Worm (Caenorhabditis elegans): ENCODE results near the gene str-252.
A peak's percentile ranks its signal among the peaks of the same experiment; 100 is the strongest.

The str-252 gene

ce11 chrV:13891489-13891888, 24.8 kb upstream of the str-252 start:
- TF ChIP-seq nhr-21 (tag; optimal IDR thresholded peaks at IDR 0.05) = peak; percentile 12
- peak; percentile 1 for TF ChIP-seq sma-9 (GFP tag; optimal IDR thresholded peaks at IDR 0.05)
- no peak for TF ChIP-seq sma-9 (tag; optimal IDR thresholded peaks at IDR 0.05)
- TF ChIP-seq lin-39 (tag; optimal IDR thresholded peaks at IDR 0.05) = no peak
- TF ChIP-seq F13H6.1 (tag; optimal IDR thresholded peaks at IDR 0.05) = no peak
- TF ChIP-seq skn-1 (tag; optimal IDR thresholded peaks at IDR 0.05) = no peak

- TF ChIP-seq C34F6.9 (tag; optimal IDR thresholded peaks at IDR 0.05) (peak; percentile 21), sma-9 (GFP tag; optimal IDR thresholded peaks at IDR 0.05) (peak; percentile 71), sma-9 (tag; optimal IDR thresholded peaks at IDR 0.05) (no peak), mbf-1 (tag; optimal IDR thresholded peaks at IDR 0.05) (no peak), nhr-6 (tag; optimal IDR thresholded peaks at IDR 0.05) (no peak), gmeb-1 (tag; optimal IDR thresholded peaks at IDR 0.05) (no peak), sma-3 (GFP tag; optimal IDR thresholded peaks at IDR 0.05) (peak; percentile 58), nhr-11 (tag; optimal IDR thresholded peaks at IDR 0.05) (no peak), Y55F3AM.14 (GFP tag; optimal IDR thresholded peaks at IDR 0.05) (no peak), alr-1 (tag; optimal IDR thresholded peaks at IDR 0.05) (no peak), elt-3 (tag; optimal IDR thresholded peaks at IDR 0.05) (no peak), nhr-25 (tag; optimal IDR thresholded peaks at IDR 0.05) (peak; percentile 53), blmp-1 (tag; optimal IDR thresholded peaks at IDR 0.05; ENCODE audit: insufficient read depth) (peak; percentile 58), fos-1 (tag; optimal IDR thresholded peaks at IDR 0.05) (peak; percentile 60), ceh-16 (tag; optimal IDR thresholded peaks at IDR 0.05) (no peak), mdl-1 (tag; optimal IDR thresholded peaks at IDR 0.05) (peak in 1 of 2 experiments; percentile 5), peb-1 (tag; optimal IDR thresholded peaks at IDR 0.05) (no peak), crh-2 (tag; optimal IDR thresholded peaks at IDR 0.05) (peak; percentile 74), skn-1 (tag; optimal IDR thresholded peaks at IDR 0.05) (no peak), ZK546.5 (tag; optimal IDR thresholded peaks at IDR 0.05) (no peak), lsy-2 (tag; optimal IDR thresholded peaks at IDR 0.05) (peak in 1 of 2 experiments; percentile 1), nhr-21 (tag; optimal IDR thresholded peaks at IDR 0.05) (peak; percentile 73), unc-39 (tag; optimal IDR thresholded peaks at IDR 0.05) (no peak), F13H6.1 (tag; optimal IDR thresholded peaks at IDR 0.05) (peak; percentile 49), nhr-129 (tag; optimal IDR thresholded peaks at IDR 0.05) (peak; percentile 53), ztf-4 (tag; optimal IDR thresholded peaks at IDR 0.05) (peak; percentile 13)
Measured at ce11 chrV:13892457-13893375, 23.6 kb upstream of the str-252 start, which contains the start of gene sptl-3. Gene sptl-3, plus strand, starts transcription at chrV:13893325.

ce11 chrV:13893583-13893982, 22.7 kb upstream of the str-252 start:
- TF ChIP-seq fos-1 (tag; optimal IDR thresholded peaks at IDR 0.05) (peak; percentile 96), peb-1 (tag; optimal IDR thresholded peaks at IDR 0.05) (no peak), crh-2 (tag; optimal IDR thresholded peaks at IDR 0.05) (peak; percentile 30), sma-9 (GFP tag; optimal IDR thresholded peaks at IDR 0.05) (peak; percentile 51), sma-9 (tag; optimal IDR thresholded peaks at IDR 0.05) (no peak), nhr-77 (tag; optimal IDR thresholded peaks at IDR 0.05) (no peak)

- TF ChIP-seq sma-9 (GFP tag; optimal IDR thresholded peaks at IDR 0.05) (peak; percentile 34), sma-9 (tag; optimal IDR thresholded peaks at IDR 0.05) (no peak), ZK546.5 (tag; optimal IDR thresholded peaks at IDR 0.05) (no peak), alr-1 (tag; optimal IDR thresholded peaks at IDR 0.05) (no peak), dmd-4 (tag; optimal IDR thresholded peaks at IDR 0.05) (no peak), fos-1 (tag; optimal IDR thresholded peaks at IDR 0.05) (peak; percentile 5)
Measured at ce11 chrV:13898356-13898755, 17.9 kb upstream of the str-252 start, which contains the start of gene cyp-35C1. Gene cyp-35C1, minus strand, starts transcription at chrV:13898487.

ce11 chrV:13899213-13899612, 17.1 kb upstream of the str-252 start, which contains the start of gene oac-3:
Gene oac-3, plus strand, starts transcription at chrV:13899513.
- TF ChIP-seq mab-5 (tag; optimal IDR thresholded peaks at IDR 0.05) (no peak), lin-13 (GFP tag; optimal IDR thresholded peaks at IDR 0.05) (no peak), blmp-1 (tag; optimal IDR thresholded peaks at IDR 0.05; ENCODE audit: insufficient read depth) (no peak), mdl-1 (tag; optimal IDR thresholded peaks at IDR 0.05) (no peak), Y55F3AM.14 (GFP tag; optimal IDR thresholded peaks at IDR 0.05) (no peak), aly-2 (tag; optimal IDR thresholded peaks at IDR 0.05) (no peak), ztf-11 (tag; optimal IDR thresholded peaks at IDR 0.05) (no peak), nhr-10 (tag; optimal IDR thresholded peaks at IDR 0.05) (no peak), lin-39 (tag; optimal IDR thresholded peaks at IDR 0.05) (no peak), ceh-82 (tag; optimal IDR thresholded peaks at IDR 0.05) (no peak), nhr-23 (tag; optimal IDR thresholded peaks at IDR 0.05) (no peak), nhr-12 (tag; optimal IDR thresholded peaks at IDR 0.05) (no peak), C34F6.9 (tag; optimal IDR thresholded peaks at IDR 0.05) (no peak), sma-9 (GFP tag; optimal IDR thresholded peaks at IDR 0.05) (no peak), sma-9 (tag; optimal IDR thresholded peaks at IDR 0.05) (no peak), unc-55 (GFP tag; optimal IDR thresholded peaks at IDR 0.05) (no peak), gmeb-1 (tag; optimal IDR thresholded peaks at IDR 0.05) (no peak), nhr-25 (tag; optimal IDR thresholded peaks at IDR 0.05) (no peak), lsy-2 (tag; optimal IDR thresholded peaks at IDR 0.05) (no peak), fos-1 (tag; optimal IDR thresholded peaks at IDR 0.05) (no peak), nhr-21 (tag; optimal IDR thresholded peaks at IDR 0.05) (no peak)
